Worm (Caenorhabditis elegans) whole organism, L2 larva: ENCODE data around the gene F42G10.1.

Source experiments
- C34F6.9 ChIP-seq: fragments of 150-350 bp; optimal IDR thresholded peaks from 2 replicates; lab custom pipeline; 2014; ENCODE audit warnings: missing biosample characterization, missing genetic modification characterization
- Y55F3AM.14 ChIP-seq: fragments of 200-800 bp; sonication (Bioruptor generic); optimal IDR thresholded peaks from 2 replicates; lab custom pipeline; 2018; ENCODE audit warnings: mild to moderate bottlenecking, missing genetic modification characterization, missing compliant biosample characterization
- alr-1 ChIP-seq: fragments of 150-350 bp; optimal IDR thresholded peaks from 2 replicates; lab custom pipeline; 2014; ENCODE audit warnings: missing biosample characterization, missing genetic modification characterization
- aly-2 ChIP-seq: fragments of 150-350 bp; optimal IDR thresholded peaks from 2 replicates; lab custom pipeline; 2014; ENCODE audit warnings: missing biosample characterization, missing genetic modification characterization
- ama-1 ChIP-seq: fragments of 150-350 bp; optimal IDR thresholded peaks from 2 replicates; lab custom pipeline; 2018; ENCODE audit warnings: inconsistent platforms
- egl-27 ChIP-seq: sonication (generic microtip); optimal IDR thresholded peaks from 3 replicates; lab custom pipeline; 2017; ENCODE audit warnings: missing biosample characterization, missing genetic modification reagents, missing genetic modification characterization
- elt-1 ChIP-seq: fragments of 150-350 bp; optimal IDR thresholded peaks from 2 replicates; lab custom pipeline; 2014; ENCODE audit warnings: missing biosample characterization, missing genetic modification characterization
- elt-3 ChIP-seq: sonication (generic microtip); optimal IDR thresholded peaks from 2 replicates; lab custom pipeline; 2017; ENCODE audit warnings: missing biosample characterization, missing genetic modification characterization
- fos-1 ChIP-seq: fragments of 150-350 bp; optimal IDR thresholded peaks from 2 replicates; lab custom pipeline; 2014; ENCODE audit warnings: missing biosample characterization, missing genetic modification characterization
- lin-13 ChIP-seq: fragments of 150-350 bp; optimal IDR thresholded peaks from 2 replicates; lab custom pipeline; 2014; ENCODE audit warnings: missing biosample characterization, missing genetic modification reagents, missing genetic modification characterization
- lin-39 ChIP-seq: fragments of 150-350 bp; optimal IDR thresholded peaks from 2 replicates; lab custom pipeline; 2014; ENCODE audit warnings: missing biosample characterization, missing genetic modification reagents, missing genetic modification characterization
- lsy-2 ChIP-seq, 2 experiments: fragments of 150-350 bp in 1 of 2; sonication (generic microtip) in 1 of 2; optimal IDR thresholded peaks; 2 replicates each; lab custom pipeline; 2014 to 2017; ENCODE audit warnings: missing biosample characterization in 2 of 2, missing genetic modification characterization in 2 of 2
- mab-5 ChIP-seq: fragments of 150-350 bp; optimal IDR thresholded peaks from 2 replicates; lab custom pipeline; 2014; ENCODE audit warnings: missing biosample characterization, missing genetic modification characterization
- mbf-1 ChIP-seq: sonication (generic microtip); optimal IDR thresholded peaks from 2 replicates; lab custom pipeline; 2017; ENCODE audit warnings: missing biosample characterization, missing genetic modification characterization
- nhr-10 ChIP-seq: sonication (generic microtip); optimal IDR thresholded peaks from 2 replicates; lab custom pipeline; 2017; ENCODE audit warnings: missing biosample characterization, missing genetic modification characterization
- nhr-11 ChIP-seq: fragments of 150-350 bp; optimal IDR thresholded peaks from 2 replicates; lab custom pipeline; 2014; ENCODE audit warnings: missing biosample characterization, missing genetic modification characterization
- nhr-12 ChIP-seq: fragments of 150-350 bp; optimal IDR thresholded peaks from 2 replicates; lab custom pipeline; 2014; ENCODE audit warnings: missing biosample characterization, missing genetic modification characterization
- nhr-129 ChIP-seq: fragments of 150-350 bp; optimal IDR thresholded peaks from 2 replicates; lab custom pipeline; 2014; ENCODE audit warnings: missing biosample characterization, missing genetic modification characterization
- peb-1 ChIP-seq: fragments of 150-350 bp; optimal IDR thresholded peaks from 2 replicates; lab custom pipeline; 2014; ENCODE audit warnings: missing biosample characterization, missing genetic modification characterization
- skn-1 ChIP-seq: sonication (generic microtip); optimal IDR thresholded peaks from 2 replicates; lab custom pipeline; 2017; ENCODE audit warnings: missing biosample characterization, missing genetic modification characterization
- sma-3 ChIP-seq: sonication (generic microtip); optimal IDR thresholded peaks from 2 replicates; lab custom pipeline; 2016; ENCODE audit warnings: missing genetic modification reagents, missing genetic modification characterization, missing compliant biosample characterization
- sma-9 ChIP-seq, 2 experiments: fragments of 150-350 bp in 1 of 2; sonication (generic microtip) in 1 of 2; optimal IDR thresholded peaks; 2 replicates each; lab custom pipeline; 2014 to 2016; ENCODE audit warnings: missing genetic modification characterization in 2 of 2, mild to moderate bottlenecking in 1 of 2, missing biosample characterization in 1 of 2, missing compliant biosample characterization in 1 of 2, missing genetic modification reagents in 1 of 2, moderate library complexity in 1 of 2
- snpc-4 ChIP-seq: fragments of 150-350 bp; optimal IDR thresholded peaks from 2 replicates; lab custom pipeline; 2014; ENCODE audit warnings: missing biosample characterization, missing genetic modification characterization
- unc-55 ChIP-seq: fragments of 150-350 bp; sonication (generic microtip); optimal IDR thresholded peaks from 3 replicates; lab custom pipeline; 2014; ENCODE audit warnings: missing biosample characterization, missing genetic modification reagents, missing genetic modification characterization
- zag-1 ChIP-seq: fragments of 150-350 bp; optimal IDR thresholded peaks from 2 replicates; lab custom pipeline; 2014; ENCODE audit warnings: missing biosample characterization, missing genetic modification characterization
- ztf-1 ChIP-seq: fragments of 200-800 bp; sonication (Bioruptor generic); conservative IDR thresholded peaks from 2 replicates; pipeline ENCODE4 v1.3.6; 2022; ENCODE audit warnings: missing genetic modification characterization, missing compliant biosample characterization
- ztf-4 ChIP-seq: fragments of 150-350 bp; optimal IDR thresholded peaks from 2 replicates; lab custom pipeline; 2014; ENCODE audit warnings: missing biosample characterization, missing genetic modification characterization

Gene F42G10.1

DNA sequence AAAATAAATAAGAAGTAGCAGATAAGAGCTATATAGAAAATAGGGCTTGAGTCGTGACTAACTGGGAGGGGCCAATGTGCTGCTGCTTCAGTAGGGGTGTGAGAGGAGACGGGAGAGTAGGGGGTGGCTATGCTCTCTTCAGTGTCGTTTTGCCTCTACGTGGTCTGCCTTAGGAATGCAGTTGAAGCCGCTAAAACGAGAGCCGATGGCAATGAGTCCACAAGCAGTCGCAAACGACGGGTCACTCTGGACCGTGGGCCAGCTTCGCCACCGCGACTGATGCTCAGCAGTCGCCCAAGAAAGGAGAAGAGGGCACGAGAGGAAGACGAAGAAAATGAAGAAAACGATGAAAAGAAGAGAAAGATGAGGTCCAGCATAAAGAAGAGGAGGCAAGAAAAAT is 22.8 kb downstream of the F42G10.1 start, which contains the start of gene grk-1:
Gene grk-1, minus strand, starts transcription at position 17 of the 400 bp plus-strand sequence.
- peak; percentile 1 for TF ChIP-seq unc-55 (GFP tag; lab: Kevin White, UChicago)
- no peak for TF ChIP-seq mab-5
- peak; percentile 31 for TF ChIP-seq nhr-129 (tag; lab: Kevin White, UChicago)
- no peak for TF ChIP-seq alr-1 (tag; lab: Kevin White, UChicago)
- TF ChIP-seq, all 48 proteins: peak for 2

DNA sequence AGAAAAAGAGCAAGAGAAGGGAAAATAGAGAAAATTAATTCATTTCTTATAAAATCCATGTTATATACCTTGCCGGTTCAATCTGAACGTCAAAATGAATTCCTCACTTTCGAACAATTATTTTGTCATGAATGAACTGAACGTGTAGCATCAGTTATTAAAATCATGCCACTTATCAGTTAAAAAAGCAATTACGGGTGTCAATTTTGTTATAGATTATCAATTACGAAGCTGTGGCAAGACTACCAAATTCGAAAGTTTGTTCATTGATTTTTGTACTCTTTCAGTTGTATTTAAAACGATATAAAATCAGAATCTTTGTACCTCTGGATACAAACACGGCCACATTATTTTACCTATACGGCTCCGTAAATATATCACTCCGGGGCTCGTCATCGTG is 24.6 kb downstream of the F42G10.1 start:
- TF ChIP-seq ama-1 (lab: Kevin White, UChicago) = no peak
- TF ChIP-seq fos-1 = peak; percentile 46
- no peak for TF ChIP-seq skn-1 (tag; lab: Kevin White, UChicago)
- no peak for TF ChIP-seq elt-1
- TF ChIP-seq ztf-4 (tag; lab: Kevin White, UChicago) = no peak
- TF ChIP-seq Y55F3AM.14 (GFP tag; lab: Kevin White, UChicago) = no peak
- no peak for TF ChIP-seq lin-39 (tag; lab: Kevin White, UChicago)

- TF ChIP-seq C34F6.9 (tag; lab: Kevin White, UChicago) = no peak
- TF ChIP-seq nhr-11 (tag; lab: Kevin White, UChicago) = no peak
- TF ChIP-seq lin-39 (tag; lab: Kevin White, UChicago) = no peak
- TF ChIP-seq nhr-10 = no peak
- no peak for TF ChIP-seq peb-1 (tag; lab: Kevin White, UChicago)
- no peak for TF ChIP-seq aly-2
- no peak for TF ChIP-seq unc-55 (GFP tag; lab: Kevin White, UChicago)
- TF ChIP-seq zag-1 (tag; lab: Kevin White, UChicago) = no peak
- TF ChIP-seq nhr-129 (tag; lab: Kevin White, UChicago) = peak; percentile 55
- TF ChIP-seq sma-9 (GFP tag; optimal IDR thresholded peaks at IDR 0.05; lab: Kevin White, UChicago) = peak; percentile 38
- TF ChIP-seq sma-9 (tag; optimal IDR thresholded peaks at IDR 0.05; lab: Kevin White, UChicago) = no peak
- no peak for TF ChIP-seq ztf-1 (GFP tag; lab: Robert Waterston, UW)
- TF ChIP-seq lin-13 = no peak
- TF ChIP-seq elt-3 (tag; lab: Kevin White, UChicago) = no peak
- no peak for TF ChIP-seq mbf-1 (tag; lab: Kevin White, UChicago)
- TF ChIP-seq nhr-12 (tag; lab: Kevin White, UChicago) = no peak
Measured at ce11 chrX:9993100-9993499, 28.9 kb downstream of the F42G10.1 start.

DNA sequence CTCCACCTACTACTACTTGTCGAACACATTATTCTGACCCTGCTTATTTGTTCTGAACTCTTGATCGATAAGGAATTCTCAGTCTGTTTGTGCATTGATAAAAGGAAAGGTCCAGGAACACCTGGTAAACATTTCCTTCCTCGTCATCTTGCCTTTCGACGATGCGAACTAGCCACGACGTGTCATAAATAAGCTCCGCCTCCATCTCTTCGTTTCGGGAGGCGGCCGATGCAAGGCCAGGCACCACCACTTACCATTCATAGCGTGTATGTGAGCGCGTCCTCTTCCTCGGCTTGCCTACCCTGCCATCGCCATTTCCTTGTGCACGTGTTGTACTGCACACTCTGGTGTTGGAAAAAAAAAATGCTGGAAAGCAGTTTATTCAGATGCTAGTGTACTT is 33.1 kb downstream of the F42G10.1 start:
- TF ChIP-seq lsy-2 (tag; optimal IDR thresholded peaks at IDR 0.05; lab: Kevin White, UChicago) = no peak
- no peak for TF ChIP-seq Y55F3AM.14 (GFP tag; lab: Kevin White, UChicago)
- peak; percentile 15 for TF ChIP-seq snpc-4 (tag; lab: Kevin White, UChicago)
- TF ChIP-seq aly-2 = no peak
- TF ChIP-seq fos-1 = no peak

DNA sequence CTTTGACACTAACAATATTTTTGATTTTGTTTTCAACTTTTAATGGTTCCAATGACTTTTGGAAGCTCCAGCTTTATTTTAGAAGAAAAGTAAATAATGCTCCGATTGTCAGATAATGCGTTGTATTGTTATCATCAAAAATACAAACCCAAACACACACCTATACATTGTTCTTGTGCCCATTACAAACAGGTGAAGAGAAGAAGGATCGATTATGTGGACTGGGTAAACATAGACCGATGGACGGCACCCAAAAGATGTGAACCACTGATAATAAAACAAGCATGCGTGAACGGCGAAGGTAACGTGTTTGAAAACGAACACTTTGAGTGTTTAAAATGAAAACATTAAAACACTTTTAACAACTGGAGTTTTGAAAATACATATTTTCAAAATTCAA is 34.8 kb downstream of the F42G10.1 start:
- TF ChIP-seq nhr-12 (tag; lab: Kevin White, UChicago) = no peak
- no peak for TF ChIP-seq nhr-129 (tag; lab: Kevin White, UChicago)
- no peak for TF ChIP-seq egl-27 (tag; lab: Kevin White, UChicago)
- TF ChIP-seq nhr-10 = no peak
- no peak for TF ChIP-seq sma-3 (GFP tag; lab: Kevin White, UChicago)
- TF ChIP-seq sma-9 (GFP tag; optimal IDR thresholded peaks at IDR 0.05; lab: Kevin White, UChicago) = no peak
- TF ChIP-seq sma-9 (tag; optimal IDR thresholded peaks at IDR 0.05; lab: Kevin White, UChicago) = no peak

ce11 chrX:9984889-9985404 is 37.0 kb downstream of the F42G10.1 start, which contains the start of gene F19C6.5:
TSS of gene F19C6.5 (minus strand) at chrX:9984939.
- peak; percentile 5 for TF ChIP-seq fos-1
- no peak for TF ChIP-seq elt-1

DNA sequence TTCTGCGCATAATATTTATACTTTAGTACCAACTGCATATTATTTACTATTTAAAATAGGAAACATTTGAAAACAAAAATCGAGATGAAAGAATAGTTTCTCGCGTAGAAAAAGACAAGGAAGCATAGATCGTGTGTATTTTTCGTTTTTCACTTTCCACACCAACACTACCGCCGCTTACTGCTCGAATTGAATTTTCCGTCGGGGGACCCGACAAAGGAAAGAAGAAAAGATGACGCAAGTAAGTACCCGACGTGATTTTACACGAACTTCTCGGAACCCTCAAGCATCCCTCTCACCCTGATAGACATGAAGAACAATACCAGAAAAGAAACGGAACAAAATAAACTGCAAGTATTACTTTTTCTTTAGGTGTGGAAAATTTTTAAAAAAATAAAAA is 40.7 kb downstream of the F42G10.1 start:
- no peak for TF ChIP-seq fos-1
- TF ChIP-seq snpc-4 (tag; lab: Kevin White, UChicago) = no peak
- TF ChIP-seq nhr-129 (tag; lab: Kevin White, UChicago) = no peak
- no peak for TF ChIP-seq peb-1 (tag; lab: Kevin White, UChicago)
